Worm (Caenorhabditis elegans) whole organism, young adult: ENCODE results near the gene ift-139.

Experiments used
- C17E4.6 ChIP-seq: fragments of 200-800 bp; sonication (Bioruptor generic); IDR thresholded peaks from 2 replicates; pipeline ENCODE4 v1.3.6; 2022; ENCODE audit warnings: missing genetic modification reagents, missing genetic modification characterization, missing compliant biosample characterization
- F57C9.4 ChIP-seq: sonication (generic microtip); optimal IDR thresholded peaks from 2 replicates; lab custom pipeline; 2017; ENCODE audit warnings: mild to moderate bottlenecking, missing genetic modification characterization, missing compliant biosample characterization
- ama-1 ChIP-seq, 3 experiments: fragments of 150-350 bp in 1 of 3; sonication (generic microtip) in 2 of 3; optimal IDR thresholded peaks; 2 replicates each; lab custom pipeline; 2014 to 2018; ENCODE audit warnings: missing biosample characterization in 2 of 3, missing genetic modification characterization in 2 of 3, missing genetic modification reagents in 2 of 3
- ceh-91 ChIP-seq: fragments of 200-800 bp; sonication (Bioruptor generic); IDR thresholded peaks from 2 replicates; pipeline ENCODE4 v1.3.6; 2022; ENCODE audit warnings: missing genetic modification reagents, missing genetic modification characterization, missing compliant biosample characterization
- madf-6 ChIP-seq: fragments of 200-800 bp; sonication (Bioruptor generic); IDR thresholded peaks from 2 replicates; pipeline ENCODE4 v1.3.6; 2022; ENCODE audit warnings: missing genetic modification reagents, missing genetic modification characterization, missing compliant biosample characterization
- tbp1 ChIP-seq: fragments of 200-800 bp; sonication (Bioruptor generic); optimal IDR thresholded peaks from 2 replicates; lab custom pipeline; 2018; ENCODE audit warnings: mild to moderate bottlenecking, missing genetic modification characterization, missing compliant biosample characterization
- ztf-18 ChIP-seq: sonication (generic microtip); optimal IDR thresholded peaks from 2 replicates; lab custom pipeline; 2016; ENCODE audit warnings: missing genotype, mild to moderate bottlenecking, missing genetic modification characterization, missing compliant biosample characterization

DNA sequence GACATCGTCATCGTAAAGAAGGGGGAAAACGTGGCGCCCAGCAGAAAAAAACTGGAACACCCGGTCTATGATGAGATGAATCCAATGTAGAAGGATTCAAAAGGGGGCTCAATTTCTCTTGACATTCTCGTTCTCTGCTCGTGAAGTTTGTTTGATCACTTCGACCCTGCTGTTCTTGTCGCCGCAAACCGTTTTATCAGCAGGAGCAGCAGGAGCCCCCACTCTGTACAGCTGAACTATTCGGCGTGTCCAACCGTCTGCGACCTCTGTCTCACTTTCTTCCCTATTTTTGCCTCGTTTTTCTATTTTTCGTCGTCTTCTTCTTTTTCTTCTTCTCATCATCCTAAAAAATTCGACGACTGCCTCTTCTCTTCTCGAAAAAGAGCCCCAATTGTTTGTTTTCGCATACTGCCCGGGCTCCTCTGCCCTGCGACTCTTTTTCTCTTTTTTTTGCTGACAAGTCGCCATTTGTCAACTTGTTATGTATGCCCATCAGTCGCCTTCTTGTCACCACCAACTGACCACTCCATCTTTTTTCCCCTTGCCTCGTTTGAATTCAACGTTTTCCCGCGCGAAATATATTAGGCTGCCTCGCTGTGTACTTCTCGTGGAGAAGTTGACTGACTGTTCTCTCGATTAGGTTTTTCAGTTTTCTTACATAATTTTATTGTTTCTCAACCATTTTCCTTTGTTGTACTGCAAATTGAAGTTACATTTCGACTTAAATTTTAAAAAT lies 50.1 kb downstream of the ift-139 start:
- no peak for TF ChIP-seq F57C9.4
- no peak for TF ChIP-seq ztf-18 (tag; lab: Kevin White, UChicago)
- TF ChIP-seq tbp1 (GFP tag; lab: Kevin White, UChicago): no peak
- TF ChIP-seq C17E4.6 (GFP tag; lab: Robert Waterston, UW): no peak
- TF ChIP-seq ama-1 (optimal IDR thresholded peaks at IDR 0.05; lab: Kevin White, UChicago): no peak
- no peak for TF ChIP-seq ama-1 (GFP tag; optimal IDR thresholded peaks at IDR 0.05; lab: Kevin White, UChicago)
- TF ChIP-seq madf-6: no peak
- no peak for TF ChIP-seq ceh-91 (GFP tag; lab: Robert Waterston, UW)
